Worm (Caenorhabditis elegans) whole organism, L1 larva: Measurements from ENCODE around the gene F25H9.2.
A peak's percentile ranks its signal among the peaks of the same experiment; 100 is the strongest.

Experiments used
- C04F5.9 ChIP-seq: sonication (generic microtip); optimal IDR thresholded peaks from 2 replicates; lab custom pipeline; 2016; ENCODE audit warnings: missing genetic modification characterization, missing compliant biosample characterization
- C16A3.4 ChIP-seq: fragments of 150-350 bp; optimal IDR thresholded peaks from 2 replicates; lab custom pipeline; 2014; ENCODE audit warnings: missing biosample characterization, missing genetic modification characterization
- C34B4.2 ChIP-seq: sonication (generic microtip); optimal IDR thresholded peaks from 2 replicates; lab custom pipeline; 2017; ENCODE audit warnings: mild to moderate bottlenecking, missing genetic modification characterization, missing compliant biosample characterization
- F16B12.6 ChIP-seq: fragments of 150-350 bp; optimal IDR thresholded peaks from 2 replicates; lab custom pipeline; 2014; ENCODE audit warnings: missing biosample characterization, missing genetic modification characterization
- Y116A8C.19 ChIP-seq: sonication (generic microtip); optimal IDR thresholded peaks from 2 replicates; lab custom pipeline; 2016; ENCODE audit warnings: missing compliant biosample characterization, missing genetic modification characterization, borderline replicate concordance
- blmp-1 ChIP-seq: fragments of 150-350 bp; optimal IDR thresholded peaks from 2 replicates; lab custom pipeline; 2014; ENCODE audit warnings: missing biosample characterization, missing genetic modification characterization
- ceh-82 ChIP-seq, 3 experiments: fragments of 150-350 bp in 1 of 3; sonication (generic microtip) in 2 of 3; optimal IDR thresholded peaks; 2 replicates each; lab custom pipeline; 2014 to 2017; ENCODE audit warnings: missing biosample characterization in 3 of 3, missing genetic modification characterization in 3 of 3
- ceh-88 ChIP-seq: fragments of 200-800 bp; sonication (Bioruptor generic); IDR thresholded peaks from 2 replicates; pipeline ENCODE4 v1.3.6; 2022; ENCODE audit warnings: missing genetic modification characterization, missing compliant biosample characterization
- dpl-1 ChIP-seq, 3 experiments: fragments of 150-350 bp in 2 of 3; sonication (generic microtip) in 1 of 3; optimal IDR thresholded peaks; 2 replicates each; lab custom pipeline; 2014 to 2017; ENCODE audit warnings: missing biosample characterization in 3 of 3, missing genetic modification characterization in 3 of 3, missing genetic modification reagents in 3 of 3
- dsc-1 ChIP-seq: sonication (generic microtip); optimal IDR thresholded peaks from 2 replicates; lab custom pipeline; 2016; ENCODE audit warnings: mild to moderate bottlenecking, missing genetic modification characterization, missing compliant biosample characterization
- efl-1 ChIP-seq, 4 experiments: fragments of 150-350 bp; optimal IDR thresholded peaks in 3 of 4; peaks in 1 of 4; 1 replicate in 1 of 4; 2 replicates in 3 of 4; lab custom pipeline; 2014; ENCODE audit warnings: missing biosample characterization in 2 of 4, missing genetic modification characterization in 2 of 4, missing genetic modification reagents in 2 of 4
- elt-2 ChIP-seq: sonication (generic microtip); optimal IDR thresholded peaks from 2 replicates; lab custom pipeline; 2016; ENCODE audit warnings: missing genetic modification characterization, mild to moderate bottlenecking, inconsistent platforms, missing compliant biosample characterization, missing genetic modification reagents
- fkh-4 ChIP-seq: sonication (generic microtip); optimal IDR thresholded peaks from 2 replicates; lab custom pipeline; 2016; ENCODE audit warnings: missing compliant biosample characterization, missing genetic modification characterization, borderline replicate concordance
- grh-1 ChIP-seq: fragments of 200-800 bp; sonication (Bioruptor generic); IDR thresholded peaks from 2 replicates; pipeline ENCODE4 v1.3.6; 2022; ENCODE audit warnings: missing genetic modification reagents, missing genetic modification characterization, missing compliant biosample characterization
- hlh-4 ChIP-seq: sonication (generic microtip); optimal IDR thresholded peaks from 2 replicates; lab custom pipeline; 2016; ENCODE audit warnings: mild to moderate bottlenecking, missing genetic modification characterization, missing compliant biosample characterization
- lin-15B ChIP-seq: fragments of 150-350 bp; sonication (generic microtip); optimal IDR thresholded peaks from 3 replicates; lab custom pipeline; 2014; ENCODE audit warnings: missing biosample characterization, missing genetic modification characterization
- lin-35 ChIP-seq, 2 experiments: fragments of 150-350 bp; optimal IDR thresholded peaks; 2 replicates each; lab custom pipeline; 2014; ENCODE audit warnings: missing biosample characterization in 2 of 2, missing genetic modification characterization in 2 of 2, missing genetic modification reagents in 2 of 2
- lin-39 ChIP-seq: fragments of 150-350 bp; optimal IDR thresholded peaks from 2 replicates; lab custom pipeline; 2014; ENCODE audit warnings: missing biosample characterization, missing genetic modification reagents, missing genetic modification characterization
- lsy-2 ChIP-seq, 2 experiments: fragments of 150-350 bp; optimal IDR thresholded peaks; 2 replicates each; lab custom pipeline; 2014; ENCODE audit warnings: missing biosample characterization in 2 of 2, missing genetic modification characterization in 2 of 2
- mab-9 ChIP-seq: fragments of 200-800 bp; sonication (Bioruptor generic); IDR thresholded peaks from 2 replicates; pipeline ENCODE4 v1.3.6; 2022; ENCODE audit warnings: missing genetic modification reagents, missing genetic modification characterization, missing compliant biosample characterization
- mdl-1 ChIP-seq, 2 experiments: fragments of 150-350 bp; optimal IDR thresholded peaks; 2 replicates each; lab custom pipeline; 2014 to 2017; ENCODE audit warnings: missing biosample characterization in 2 of 2, missing genetic modification characterization in 2 of 2, inconsistent platforms in 1 of 2
- mep-1 ChIP-seq: fragments of 150-350 bp; optimal IDR thresholded peaks from 2 replicates; lab custom pipeline; 2014; ENCODE audit warnings: missing biosample characterization, missing genetic modification characterization
- nhr-12 ChIP-seq: sonication (generic microtip); optimal IDR thresholded peaks from 2 replicates; lab custom pipeline; 2017; ENCODE audit warnings: missing biosample characterization, missing genetic modification characterization
- nhr-237 ChIP-seq: fragments of 150-350 bp; optimal IDR thresholded peaks from 2 replicates; lab custom pipeline; 2014; ENCODE audit warnings: missing biosample characterization, missing genetic modification characterization
- nhr-71 ChIP-seq: sonication (generic microtip); optimal IDR thresholded peaks from 2 replicates; lab custom pipeline; 2016; ENCODE audit warnings: mild to moderate bottlenecking, missing genetic modification characterization, moderate library complexity, missing compliant biosample characterization
- nhr-77 ChIP-seq: fragments of 150-350 bp; optimal IDR thresholded peaks from 2 replicates; lab custom pipeline; 2014; ENCODE audit warnings: missing biosample characterization, missing genetic modification characterization
- nhr-84 ChIP-seq: sonication (generic microtip); optimal IDR thresholded peaks from 2 replicates; lab custom pipeline; 2017; ENCODE audit warnings: missing biosample characterization, missing genetic modification characterization
- nhr-85 ChIP-seq: sonication (generic microtip); peaks from one replicate; lab custom pipeline; 2016; ENCODE audit warnings: missing genetic modification characterization, inconsistent platforms, missing compliant biosample characterization
- pqm-1 ChIP-seq: sonication (generic microtip); optimal IDR thresholded peaks from 3 replicates; lab custom pipeline; 2017; ENCODE audit warnings: missing biosample characterization, missing genetic modification characterization
- rnt-1 ChIP-seq: sonication (generic microtip); optimal IDR thresholded peaks from 2 replicates; lab custom pipeline; 2016; ENCODE audit warnings: mild to moderate bottlenecking, missing genetic modification characterization, moderate library complexity, missing compliant biosample characterization
- snu-23 ChIP-seq: sonication (generic microtip); optimal IDR thresholded peaks from 2 replicates; lab custom pipeline; 2016; ENCODE audit warnings: missing genetic modification characterization, missing compliant biosample characterization
- sox-4 ChIP-seq: sonication (generic microtip); optimal IDR thresholded peaks from 2 replicates; lab custom pipeline; 2016; ENCODE audit warnings: missing genetic modification characterization, missing compliant biosample characterization
- unc-30 ChIP-seq: sonication (generic microtip); optimal IDR thresholded peaks from 2 replicates; lab custom pipeline; 2017; ENCODE audit warnings: missing biosample characterization, missing genetic modification characterization
- xbp-1 ChIP-seq: sonication (generic microtip); optimal IDR thresholded peaks from 2 replicates; lab custom pipeline; 2016; ENCODE audit warnings: missing genetic modification characterization, missing compliant biosample characterization
- zip-4 ChIP-seq: fragments of 200-800 bp; sonication (Bioruptor generic); optimal IDR thresholded peaks from 2 replicates; lab custom pipeline; 2018; ENCODE audit warnings: mild to moderate bottlenecking, missing genetic modification characterization, moderate library complexity, missing compliant biosample characterization
- ztf-11 ChIP-seq, 2 experiments: sonication (generic microtip); optimal IDR thresholded peaks; 2 replicates each; lab custom pipeline; 2016 to 2017; ENCODE audit warnings: missing genetic modification characterization in 2 of 2, missing biosample characterization in 1 of 2, missing compliant biosample characterization in 1 of 2

F25H9.2 gene

ce11 chrV:13427378-13427777 lies 30.5 kb upstream of the F25H9.2 start:
- TF ChIP-seq hlh-4: peak; percentile 52
- no peak for TF ChIP-seq pqm-1 (tag; lab: Kevin White, UChicago)

ce11 chrV:13428660-13429059 lies 29.2 kb upstream of the F25H9.2 start, which contains the start of gene srd-19:
Gene srd-19, minus strand, starts transcription at chrV:13428760.
- TF ChIP-seq nhr-12: no peak
- TF ChIP-seq mdl-1 (tag; optimal IDR thresholded peaks at IDR 0.05; lab: Kevin White, UChicago): no peak
- TF ChIP-seq dsc-1: no peak
- TF ChIP-seq unc-30 (tag; lab: Kevin White, UChicago): no peak
- TF ChIP-seq lsy-2 (tag; optimal IDR thresholded peaks at IDR 0.05; lab: Kevin White, UChicago): no peak
- no peak for TF ChIP-seq rnt-1
- TF ChIP-seq nhr-71: no peak
- TF ChIP-seq elt-2 (tag; lab: Kevin White, UChicago): no peak
- no peak for TF ChIP-seq ztf-11 (tag; optimal IDR thresholded peaks at IDR 0.05; lab: Kevin White, UChicago)
- TF ChIP-seq, all 84 proteins: peak for 0

ce11 chrV:13432364-13432763 lies 25.5 kb upstream of the F25H9.2 start, which contains the start of gene srd-17:
Gene srd-17, minus strand, starts transcription at chrV:13432714.
- TF ChIP-seq nhr-77 (tag; lab: Kevin White, UChicago): no peak
- no peak for TF ChIP-seq snu-23
- TF ChIP-seq xbp-1 (tag; lab: Kevin White, UChicago): no peak
- no peak for TF ChIP-seq nhr-85 (tag; lab: Kevin White, UChicago)
- no peak for TF ChIP-seq zip-4 (GFP tag; lab: Kevin White, UChicago)
- TF ChIP-seq mab-9 (GFP tag; lab: Robert Waterston, UW): no peak
- TF ChIP-seq ztf-11 (tag; optimal IDR thresholded peaks at IDR 0.05; lab: Kevin White, UChicago): no peak
- TF ChIP-seq lin-15B (tag; lab: Kevin White, UChicago): no peak
- TF ChIP-seq ceh-88 (GFP tag; lab: Robert Waterston, UW): no peak

DNA sequence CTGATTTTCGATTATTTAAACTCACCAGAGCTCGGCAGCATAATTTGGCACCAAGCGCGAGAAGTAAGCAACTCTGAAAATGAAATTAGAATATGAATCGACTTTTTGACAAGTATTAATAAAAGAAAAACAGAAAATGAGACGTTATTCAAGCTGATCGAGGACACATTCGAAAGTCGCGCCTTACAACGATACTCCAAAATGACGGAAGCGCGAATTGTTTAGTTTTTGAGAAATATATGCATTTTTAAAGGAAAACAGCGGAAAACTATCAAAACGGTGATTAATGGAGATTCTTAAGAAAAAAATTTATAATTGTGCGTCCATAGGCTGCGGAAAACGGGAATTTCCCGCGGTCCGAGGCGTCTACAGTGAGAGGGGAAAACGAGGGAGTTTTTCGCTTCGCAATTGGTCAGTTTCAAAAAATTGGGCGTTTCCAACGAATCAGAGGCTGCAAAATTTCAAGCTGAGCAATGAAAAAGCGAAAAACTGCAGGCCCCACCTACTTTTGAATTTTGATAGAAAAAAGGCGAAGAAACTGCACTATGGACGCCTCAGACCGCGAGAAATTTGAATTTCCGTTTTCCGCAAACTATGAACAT lies 20.3 kb upstream of the F25H9.2 start, which contains the start of gene mes-4:
TSS of gene mes-4 (minus strand) at position 73 of the 602 bp plus-strand sequence.
- TF ChIP-seq dpl-1 (GFP tag; optimal IDR thresholded peaks at IDR 0.05; lab: Kevin White, UChicago): peak; percentile 62 to 86 (median 81)
- no peak for TF ChIP-seq mep-1 (tag; lab: Kevin White, UChicago)
- peak; percentile 4 for TF ChIP-seq blmp-1 (tag; lab: Kevin White, UChicago)
- TF ChIP-seq grh-1 (GFP tag; lab: Robert Waterston, UW): no peak
- TF ChIP-seq lin-35 (GFP tag; optimal IDR thresholded peaks at IDR 0.05; lab: Kevin White, UChicago): peak; percentile 51 to 87
- TF ChIP-seq efl-1 (optimal IDR thresholded peaks at IDR 0.05; lab: Kevin White, UChicago): peak in 1 of 2 experiments; percentile 78
- TF ChIP-seq efl-1 (GFP tag; optimal IDR thresholded peaks at IDR 0.05 in 1 of 2; lab: Kevin White, UChicago): peak; percentile 83 to 98

DNA sequence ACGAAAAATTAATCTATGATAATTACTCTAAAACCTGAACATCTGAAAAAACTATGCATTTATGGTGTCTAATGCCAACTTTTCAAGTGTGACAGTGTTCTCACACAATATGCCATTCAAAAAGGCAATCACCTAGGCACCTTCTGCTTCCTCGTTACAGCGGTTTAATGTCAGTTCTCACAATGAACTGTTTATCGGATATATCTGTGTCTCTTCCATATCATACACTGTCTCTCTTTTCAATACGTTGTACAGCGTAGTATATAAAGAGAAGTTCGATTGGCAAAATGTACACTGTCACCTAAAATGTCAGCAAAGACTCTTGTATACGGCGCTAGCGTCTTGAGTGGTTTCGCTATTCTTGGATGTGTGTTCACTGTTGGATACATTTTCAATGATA lies 16.2 kb upstream of the F25H9.2 start, which contains the start of gene col-162:
TSS of gene col-162 (plus strand) at position 301 of the 400 bp plus-strand sequence.
- TF ChIP-seq C16A3.4 (tag; lab: Kevin White, UChicago): no peak

ce11 chrV:13442819-13443218 lies 15.1 kb upstream of the F25H9.2 start:
- no peak for TF ChIP-seq ceh-82 (tag; optimal IDR thresholded peaks at IDR 0.05; lab: Kevin White, UChicago)
- no peak for TF ChIP-seq C04F5.9 (tag; lab: Kevin White, UChicago)
- TF ChIP-seq unc-30 (tag; lab: Kevin White, UChicago): no peak
- TF ChIP-seq xbp-1 (tag; lab: Kevin White, UChicago): no peak
- no peak for TF ChIP-seq C34B4.2
- no peak for TF ChIP-seq nhr-84
- no peak for TF ChIP-seq Y116A8C.19 (tag; lab: Kevin White, UChicago)
- no peak for TF ChIP-seq F16B12.6
- no peak for TF ChIP-seq lin-39 (tag; lab: Kevin White, UChicago)
- no peak for TF ChIP-seq sox-4 (tag; lab: Kevin White, UChicago)
- TF ChIP-seq fkh-4 (tag; lab: Kevin White, UChicago): no peak
- no peak for TF ChIP-seq nhr-237 (tag; lab: Kevin White, UChicago)
- TF ChIP-seq, all 84 proteins: peak for 0
